Fruit fly (Drosophila melanogaster) Kc167 (cell line): ENCODE data around the gene CG31809.

Source experiments
- Myc ChIP-seq: fragments of >200 bp; optimal IDR thresholded peaks from 2 replicates; lab custom pipeline; 2017; ENCODE audit warnings: missing external identifiers
- h ChIP-seq: fragments of >200 bp; optimal IDR thresholded peaks from 3 replicates; lab custom pipeline; 2018; ENCODE audit warnings: missing external identifiers
- insv ChIP-seq: fragments of >200 bp; optimal IDR thresholded peaks from 3 replicates; lab custom pipeline; 2018; ENCODE audit warnings: missing external identifiers
- psq ChIP-seq: fragments of >200 bp; optimal IDR thresholded peaks from 2 replicates; lab custom pipeline; 2017; ENCODE audit warnings: missing external identifiers

- TF ChIP-seq psq (lab: Kevin White, UChicago): no peak
- no peak for TF ChIP-seq Myc (lab: Kevin White, UChicago)
- no peak for TF ChIP-seq insv (lab: Kevin White, UChicago)
- TF ChIP-seq h (lab: Kevin White, UChicago): no peak
These were observed 23.9 kb upstream of the CG31809 start for dm6 chr2L:16882372-16882771.
